Fruit fly (Drosophila melanogaster) whole organism, embryonic: ENCODE measurements around the gene CG5938.

Experiments used
- Aef1 ChIP-seq: fragments of 200-800 bp; sonication (Bioruptor generic); IDR thresholded peaks from 3 replicates; pipeline ENCODE4 v1.3.6; 2022; ENCODE audit warnings: missing biosample characterization, missing genetic modification characterization
- Atf3 ChIP-seq: fragments of 200-800 bp; sonication (Bioruptor generic); optimal IDR thresholded peaks from 3 replicates; lab custom pipeline; 2016; ENCODE audit warnings: missing biosample characterization, missing genetic modification characterization
- B-H2 ChIP-seq: fragments of 200-800 bp; sonication (Bioruptor generic); optimal IDR thresholded peaks from 2 replicates; lab custom pipeline; 2018; ENCODE audit warnings: missing biosample characterization, mild to moderate bottlenecking, missing genetic modification characterization
- BEAF-32 ChIP-seq: fragments of 200-800 bp; sonication (Bioruptor generic); optimal IDR thresholded peaks from 3 replicates; lab custom pipeline; 2017; ENCODE audit warnings: missing biosample characterization, missing genetic modification characterization, mild to moderate bottlenecking, moderate library complexity, missing genetic modification reagents
- C15 ChIP-seq: fragments of 200-800 bp; sonication (Bioruptor generic); IDR thresholded peaks from 3 replicates; pipeline ENCODE4 v1.3.6; 2022; ENCODE audit warnings: missing biosample characterization, missing genetic modification characterization
- CG1024 ChIP-seq: fragments of 200-800 bp; sonication (Bioruptor generic); IDR thresholded peaks from 2 replicates; pipeline ENCODE4 v1.3.6; 2022; ENCODE audit warnings: missing biosample characterization, missing genetic modification characterization
- CG10274 ChIP-seq: fragments of 200-800 bp; sonication (Bioruptor generic); optimal IDR thresholded peaks from 3 replicates; lab custom pipeline; 2017; ENCODE audit warnings: missing biosample characterization, mild to moderate bottlenecking, missing genetic modification characterization
- CG12155 ChIP-seq: fragments of 200-800 bp; sonication (Bioruptor generic); optimal IDR thresholded peaks from 3 replicates; lab custom pipeline; 2016; ENCODE audit warnings: missing biosample characterization, missing genetic modification characterization
- CG12299 ChIP-seq: fragments of 200-800 bp; sonication (Bioruptor generic); optimal IDR thresholded peaks from 2 replicates; lab custom pipeline; 2018; ENCODE audit warnings: missing biosample characterization, mild to moderate bottlenecking, missing genetic modification characterization
- CG13287 ChIP-seq: fragments of 200-800 bp; sonication (Bioruptor generic); IDR thresholded peaks from 2 replicates; pipeline ENCODE4 v1.3.6; 2022; ENCODE audit warnings: missing biosample characterization, missing genetic modification characterization; ENCODE audit not compliant: partially characterized antibody
- CG13296 ChIP-seq: fragments of 200-800 bp; sonication (Bioruptor generic); optimal IDR thresholded peaks from 3 replicates; lab custom pipeline; 2018; ENCODE audit warnings: missing biosample characterization, mild to moderate bottlenecking, missing genetic modification characterization
- CG14014 ChIP-seq: fragments of 200-800 bp; sonication (Bioruptor generic); IDR thresholded peaks from 2 replicates; pipeline ENCODE4 v1.3.6; 2022; ENCODE audit warnings: missing biosample characterization, missing genetic modification characterization
- CG15514 ChIP-seq: fragments of 200-800 bp; sonication (Bioruptor generic); optimal IDR thresholded peaks from 3 replicates; lab custom pipeline; 2017; ENCODE audit warnings: missing biosample characterization, missing genetic modification characterization, mild to moderate bottlenecking, moderate library complexity, missing genetic modification reagents
- CG15696 ChIP-seq: fragments of 200-800 bp; sonication (Bioruptor generic); optimal IDR thresholded peaks from 2 replicates; lab custom pipeline; 2019; ENCODE audit warnings: missing biosample characterization, mild to moderate bottlenecking, missing genetic modification characterization, moderate library complexity
- CG16863 ChIP-seq: fragments of 200-800 bp; sonication (Bioruptor generic); optimal IDR thresholded peaks from 3 replicates; lab custom pipeline; 2016; ENCODE audit warnings: missing biosample characterization, missing genetic modification characterization
- CG18011 ChIP-seq: fragments of 200-800 bp; sonication (Bioruptor generic); optimal IDR thresholded peaks from 2 replicates; lab custom pipeline; 2017; ENCODE audit warnings: missing biosample characterization, missing genetic modification characterization, mild to moderate bottlenecking, moderate library complexity, missing genotype
- CG18476 ChIP-seq: fragments of 200-800 bp; sonication (Bioruptor generic); optimal IDR thresholded peaks from 2 replicates; lab custom pipeline; 2016; ENCODE audit warnings: missing biosample characterization, mild to moderate bottlenecking, missing genetic modification characterization
- CG2678 ChIP-seq: fragments of 200-800 bp; sonication (Bioruptor generic); optimal IDR thresholded peaks from 3 replicates; lab custom pipeline; 2019; ENCODE audit warnings: missing biosample characterization, mild to moderate bottlenecking, missing genetic modification characterization, moderate library complexity
- CG31224 ChIP-seq: fragments of 200-800 bp; sonication (Bioruptor generic); IDR thresholded peaks from 2 replicates; pipeline ENCODE4 v1.3.6; 2022; ENCODE audit warnings: missing biosample characterization, missing genetic modification characterization
- CG31441 ChIP-seq: fragments of 200-800 bp; sonication (Bioruptor generic); IDR thresholded peaks from 2 replicates; pipeline ENCODE4 v1.3.6; 2022; ENCODE audit warnings: missing biosample characterization, missing genetic modification characterization
- CG33213 ChIP-seq: fragments of 200-800 bp; sonication (Bioruptor generic); optimal IDR thresholded peaks from 3 replicates; lab custom pipeline; 2016; ENCODE audit warnings: missing biosample characterization, missing genetic modification characterization
- CG3995 ChIP-seq: fragments of 200-800 bp; sonication (Bioruptor generic); optimal IDR thresholded peaks from 3 replicates; lab custom pipeline; 2016; ENCODE audit warnings: missing biosample characterization, missing genetic modification characterization
- CG5953 ChIP-seq: fragments of 200-800 bp; sonication (Bioruptor generic); IDR thresholded peaks from 2 replicates; pipeline ENCODE4 v1.3.6; 2022; ENCODE audit warnings: missing biosample characterization, missing genetic modification characterization
- CG6765 ChIP-seq: fragments of 200-800 bp; sonication (Bioruptor generic); optimal IDR thresholded peaks from 3 replicates; lab custom pipeline; 2017; ENCODE audit warnings: missing biosample characterization, mild to moderate bottlenecking, missing genetic modification characterization
- CG6791 ChIP-seq: fragments of 200-800 bp; sonication (Bioruptor generic); IDR thresholded peaks from 3 replicates; pipeline ENCODE4 v1.3.6; 2022; ENCODE audit warnings: missing biosample characterization, missing genetic modification characterization; ENCODE audit not compliant: partially characterized antibody
- CG7271 ChIP-seq: fragments of 200-800 bp; sonication (Bioruptor generic); optimal IDR thresholded peaks from 2 replicates; lab custom pipeline; 2018; ENCODE audit warnings: missing biosample characterization, mild to moderate bottlenecking, missing genetic modification characterization, moderate library complexity
- CG7963 ChIP-seq: fragments of 200-800 bp; sonication (Bioruptor generic); IDR thresholded peaks from 3 replicates; pipeline ENCODE4 v1.3.6; 2022; ENCODE audit warnings: missing biosample characterization, missing genetic modification characterization; ENCODE audit not compliant: partially characterized antibody
- CG8944 ChIP-seq: fragments of 200-800 bp; sonication (Bioruptor generic); optimal IDR thresholded peaks from 3 replicates; lab custom pipeline; 2016; ENCODE audit warnings: missing biosample characterization, missing genetic modification characterization
- Dek ChIP-seq: fragments of 200-800 bp; sonication (Bioruptor generic); optimal IDR thresholded peaks from 3 replicates; lab custom pipeline; 2019; ENCODE audit warnings: missing biosample characterization, mild to moderate bottlenecking, missing genetic modification characterization, moderate library complexity
- Elba2 ChIP-seq: fragments of 200-800 bp; sonication (Bioruptor generic); optimal IDR thresholded peaks from 3 replicates; lab custom pipeline; 2016; ENCODE audit warnings: missing biosample characterization, missing genetic modification characterization
- Hand ChIP-seq: fragments of 200-800 bp; sonication (Bioruptor generic); optimal IDR thresholded peaks from 2 replicates; lab custom pipeline; 2017; ENCODE audit warnings: mild to moderate bottlenecking, missing biosample characterization, missing genetic modification reagents, missing genetic modification characterization
- Hr39 ChIP-seq: fragments of >200 bp; optimal IDR thresholded peaks from 2 replicates; lab custom pipeline; 2017
- Lpt ChIP-seq: fragments of >200 bp; optimal IDR thresholded peaks from 2 replicates; lab custom pipeline; 2018; ENCODE audit warnings: missing biosample characterization, missing genetic modification characterization
- Nf-YB ChIP-seq: fragments of 200-800 bp; sonication (Bioruptor generic); optimal IDR thresholded peaks from 3 replicates; lab custom pipeline; 2019; ENCODE audit warnings: missing biosample characterization, mild to moderate bottlenecking, missing genetic modification characterization, moderate library complexity
- Opbp ChIP-seq: fragments of 200-800 bp; sonication (Bioruptor generic); IDR thresholded peaks from 3 replicates; pipeline ENCODE4 v1.3.6; 2022; ENCODE audit warnings: missing biosample characterization, missing genetic modification characterization; ENCODE audit not compliant: partially characterized antibody
- Trl ChIP-seq, 3 experiments: fragments of >200 bp in 2 of 3; fragments of 200-800 bp in 1 of 3; sonication (Bioruptor generic) in 1 of 3; optimal IDR thresholded peaks; 2 replicates in 1 of 3; 3 replicates in 2 of 3; lab custom pipeline; 2016 to 2017; ENCODE audit warnings: missing biosample characterization in 1 of 3, missing genetic modification characterization in 1 of 3
- Vsx1 ChIP-seq: fragments of 200-800 bp; sonication (Bioruptor generic); optimal IDR thresholded peaks from 2 replicates; lab custom pipeline; 2017; ENCODE audit warnings: missing biosample characterization, mild to moderate bottlenecking, missing genetic modification characterization, missing genetic modification reagents
- al ChIP-seq: fragments of 200-800 bp; sonication (Bioruptor generic); IDR thresholded peaks from 2 replicates; pipeline ENCODE4 v1.3.6; 2022; ENCODE audit warnings: missing biosample characterization, missing genetic modification characterization
- amos ChIP-seq: fragments of 200-800 bp; sonication (Bioruptor generic); IDR thresholded peaks from 2 replicates; pipeline ENCODE4 v1.3.6; 2022; ENCODE audit warnings: missing biosample characterization, missing genetic modification characterization; ENCODE audit not compliant: partially characterized antibody
- cad ChIP-seq: fragments of >200 bp; optimal IDR thresholded peaks from 2 replicates; lab custom pipeline; 2017; ENCODE audit warnings: missing biosample characterization, missing genetic modification characterization
- cas ChIP-seq: fragments of 200-800 bp; sonication (Bioruptor generic); IDR thresholded peaks from 2 replicates; pipeline ENCODE4 v1.3.6; 2022; ENCODE audit warnings: missing biosample characterization, missing genetic modification characterization
- da ChIP-seq: fragments of 200-800 bp; sonication (Bioruptor generic); optimal IDR thresholded peaks from 2 replicates; lab custom pipeline; 2016; ENCODE audit warnings: missing biosample characterization, missing genetic modification characterization
- eyg ChIP-seq: fragments of 200-800 bp; sonication (Bioruptor generic); optimal IDR thresholded peaks from 3 replicates; lab custom pipeline; 2016; ENCODE audit warnings: missing biosample characterization, missing genetic modification characterization
- grau ChIP-seq: fragments of 200-800 bp; optimal IDR thresholded peaks from 3 replicates; lab custom pipeline; 2019; ENCODE audit warnings: missing biosample characterization, mild to moderate bottlenecking, missing genetic modification characterization, moderate library complexity
- her ChIP-seq: fragments of 200-800 bp; sonication (Bioruptor generic); optimal IDR thresholded peaks from 2 replicates; lab custom pipeline; 2016; ENCODE audit warnings: missing biosample characterization, missing genetic modification characterization
- klu ChIP-seq: fragments of 200-800 bp; sonication (Bioruptor generic); IDR thresholded peaks from 2 replicates; pipeline ENCODE4 v1.3.6; 2022; ENCODE audit warnings: missing biosample characterization, missing genetic modification characterization
- nerfin-2 ChIP-seq: fragments of 200-800 bp; sonication (Bioruptor generic); IDR thresholded peaks from 2 replicates; pipeline ENCODE4 v1.3.6; 2022; ENCODE audit warnings: missing biosample characterization, missing genetic modification characterization; ENCODE audit not compliant: partially characterized antibody
- phol ChIP-seq: fragments of 200-800 bp; sonication (Bioruptor generic); optimal IDR thresholded peaks from 3 replicates; lab custom pipeline; 2018; ENCODE audit warnings: missing biosample characterization, mild to moderate bottlenecking, missing genetic modification characterization, moderate library complexity
- sens ChIP-seq: fragments of 200-800 bp; sonication (Bioruptor generic); peaks from one replicate; lab custom pipeline; 2016; ENCODE audit warnings: missing biosample characterization, missing genetic modification characterization
- tx ChIP-seq: fragments of 200-800 bp; sonication (Bioruptor generic); optimal IDR thresholded peaks from 2 replicates; lab custom pipeline; 2016; ENCODE audit warnings: missing biosample characterization, missing genetic modification characterization
- wek ChIP-seq: fragments of 200-800 bp; sonication (Bioruptor generic); optimal IDR thresholded peaks from 3 replicates; lab custom pipeline; 2018; ENCODE audit warnings: missing biosample characterization, mild to moderate bottlenecking, missing genetic modification characterization, moderate library complexity

The CG5938 gene

DNA sequence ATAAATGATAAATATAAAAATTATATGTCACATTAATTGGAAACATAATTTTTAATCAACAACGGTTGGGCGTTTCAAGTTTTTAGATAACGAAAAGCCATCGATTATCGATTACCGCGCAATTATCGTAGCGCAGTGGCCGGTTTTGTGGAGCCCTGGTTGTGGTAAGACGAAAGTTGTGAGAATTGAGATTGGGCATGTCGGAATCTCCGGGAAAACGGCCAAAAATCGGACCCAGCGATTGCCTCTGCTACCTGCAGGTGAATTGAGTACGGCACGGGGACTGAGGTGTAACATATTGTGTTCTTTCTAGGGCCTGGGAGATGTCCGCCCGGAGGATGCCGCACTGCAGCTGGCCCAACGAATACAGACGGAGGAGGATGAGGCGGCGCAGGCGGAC is 9.1 kb downstream of the CG5938 start, which contains the start of gene CG3368 (continued):
- TF ChIP-seq Vsx1 (GFP tag; lab: Kevin White, UChicago) (no peak), CG12155 (GFP tag; lab: Kevin White, UChicago) (no peak), CG10274 (no peak), Elba2 (GFP tag; lab: Kevin White, UChicago) (no peak), CG31441 (GFP tag; lab: Robert Waterston, UW) (no peak), her (GFP tag; lab: Kevin White, UChicago) (no peak), CG13296 (GFP tag; lab: Kevin White, UChicago) (no peak), cad (GFP tag; lab: Kevin White, UChicago) (no peak), al (GFP tag; lab: Robert Waterston, UW) (no peak), CG31224 (GFP tag; lab: Robert Waterston, UW) (no peak), Aef1 (GFP tag; lab: Robert Waterston, UW) (no peak), CG6791 (GFP tag; lab: Robert Waterston, UW) (peak; percentile 73), Dek (no peak), CG16863 (GFP tag; lab: Kevin White, UChicago) (no peak), cas (GFP tag; lab: Robert Waterston, UW) (no peak), Nf-YB (no peak), Hand (GFP tag; lab: Kevin White, UChicago) (no peak), CG13287 (GFP tag; lab: Robert Waterston, UW) (peak; percentile 71), CG12299 (no peak), CG7963 (GFP tag; lab: Robert Waterston, UW) (peak; percentile 58), CG5953 (GFP tag; lab: Robert Waterston, UW) (no peak), CG1024 (no peak), da (GFP tag; lab: Kevin White, UChicago) (no peak), CG15696 (no peak), nerfin-2 (peak; percentile 84), Opbp (GFP tag; lab: Robert Waterston, UW) (peak; percentile 75; the same call in 2 of the 3 replicates), klu (no peak), CG7271 (tag; lab: Kevin White, UChicago) (no peak), CG8944 (GFP tag; lab: Kevin White, UChicago) (no peak), eyg (no peak), Atf3 (GFP tag; lab: Kevin White, UChicago) (no peak), Trl (optimal IDR thresholded peaks at IDR 0.05; lab: Kevin White, UChicago) (no peak), Trl (GFP tag; optimal IDR thresholded peaks at IDR 0.05; lab: Kevin White, UChicago) (no peak), BEAF-32 (GFP tag; lab: Kevin White, UChicago) (peak; percentile 45), grau (tag; lab: Kevin White, UChicago) (no peak), B-H2 (GFP tag; lab: Kevin White, UChicago) (peak; percentile 27), CG18011 (GFP tag; lab: Kevin White, UChicago) (no peak), wek (no peak), CG18476 (GFP tag; lab: Kevin White, UChicago) (no peak), Hr39 (lab: Kevin White, UChicago) (no peak), CG15514 (peak; percentile 49), tx (no peak), C15 (GFP tag; lab: Robert Waterston, UW) (no peak), CG33213 (GFP tag; lab: Kevin White, UChicago) (no peak), CG3995 (no peak), phol (tag; lab: Kevin White, UChicago) (no peak), Lpt (GFP tag; lab: Kevin White, UChicago) (no peak), CG6765 (no peak), amos (peak; percentile 57; the same call in 1 of the 2 replicates), CG14014 (no peak), sens (GFP tag; lab: Kevin White, UChicago) (peak; percentile 49), CG2678 (tag; lab: Kevin White, UChicago) (no peak)
